Fruit fly (Drosophila melanogaster) whole organism, embryonic: Measurements from ENCODE around the gene CG12723.
A peak's percentile ranks its signal among the peaks of the same experiment; 100 is the strongest.

ENCODE experiments used
- CG10147 ChIP-seq: fragments of 200-800 bp; sonication (Bioruptor generic); optimal IDR thresholded peaks from 2 replicates; lab custom pipeline; 2019; ENCODE audit warnings: missing biosample characterization, mild to moderate bottlenecking, missing genetic modification characterization, moderate library complexity
- CG10462 ChIP-seq: fragments of 200-800 bp; sonication (Bioruptor generic); optimal IDR thresholded peaks from 2 replicates; lab custom pipeline; 2016; ENCODE audit warnings: missing biosample characterization, missing genetic modification characterization
- CG10543 ChIP-seq: fragments of 200-800 bp; sonication (Bioruptor generic); optimal IDR thresholded peaks from 3 replicates; lab custom pipeline; 2017; ENCODE audit warnings: missing biosample characterization, mild to moderate bottlenecking, missing genetic modification characterization, moderate library complexity
- CG12236 ChIP-seq: fragments of 200-800 bp; sonication (Bioruptor generic); optimal IDR thresholded peaks from 2 replicates; lab custom pipeline; 2016; ENCODE audit warnings: missing biosample characterization, missing genetic modification characterization
- CG12391 ChIP-seq: fragments of 200-800 bp; sonication (Bioruptor generic); optimal IDR thresholded peaks from 3 replicates; lab custom pipeline; 2018; ENCODE audit warnings: missing biosample characterization, mild to moderate bottlenecking, missing genetic modification characterization, moderate library complexity
- CG13624 ChIP-seq: fragments of 200-800 bp; sonication (Bioruptor generic); optimal IDR thresholded peaks from 2 replicates; lab custom pipeline; 2016; ENCODE audit warnings: missing biosample characterization, missing genetic modification characterization
- CG13894 ChIP-seq: fragments of 200-800 bp; sonication (Bioruptor generic); optimal IDR thresholded peaks from 3 replicates; lab custom pipeline; 2018; ENCODE audit warnings: missing biosample characterization, mild to moderate bottlenecking, missing genetic modification characterization, moderate library complexity
- CG14050 ChIP-seq: fragments of 200-800 bp; sonication (Bioruptor generic); IDR thresholded peaks from 3 replicates; pipeline ENCODE4 v1.3.6; 2022; ENCODE audit warnings: missing biosample characterization, missing genetic modification characterization
- CG15269 ChIP-seq: fragments of 200-800 bp; sonication (Bioruptor generic); optimal IDR thresholded peaks from 2 replicates; lab custom pipeline; 2018; ENCODE audit warnings: missing biosample characterization, mild to moderate bottlenecking, missing genetic modification characterization, moderate library complexity
- CG1603 ChIP-seq: fragments of 200-800 bp; sonication (Bioruptor generic); optimal IDR thresholded peaks from 2 replicates; lab custom pipeline; 2019; ENCODE audit warnings: missing biosample characterization, mild to moderate bottlenecking, missing genetic modification characterization, moderate library complexity
- CG18262 ChIP-seq: fragments of 200-800 bp; optimal IDR thresholded peaks from 3 replicates; lab custom pipeline; 2019; ENCODE audit warnings: missing biosample characterization, mild to moderate bottlenecking, missing genetic modification characterization, moderate library complexity
- CG2202 ChIP-seq: fragments of 200-800 bp; sonication (Bioruptor generic); optimal IDR thresholded peaks from 2 replicates; lab custom pipeline; 2018; ENCODE audit warnings: missing biosample characterization, mild to moderate bottlenecking, missing genetic modification characterization
- CG30431 ChIP-seq: fragments of 200-800 bp; sonication (Bioruptor generic); optimal IDR thresholded peaks from 2 replicates; lab custom pipeline; 2017; ENCODE audit warnings: missing biosample characterization, missing genetic modification characterization
- CG3065 ChIP-seq: fragments of 200-800 bp; sonication (Bioruptor generic); optimal IDR thresholded peaks from 2 replicates; lab custom pipeline; 2016; ENCODE audit warnings: missing biosample characterization, missing genetic modification characterization
- CG6813 ChIP-seq: fragments of 200-800 bp; sonication (Bioruptor generic); optimal IDR thresholded peaks from 2 replicates; lab custom pipeline; 2017; ENCODE audit warnings: missing biosample characterization, missing genetic modification characterization, mild to moderate bottlenecking, moderate library complexity, missing genetic modification reagents
- CG6854 ChIP-seq: fragments of 200-800 bp; sonication (Bioruptor generic); optimal IDR thresholded peaks from 3 replicates; lab custom pipeline; 2017; ENCODE audit warnings: missing biosample characterization, mild to moderate bottlenecking, missing genetic modification characterization
- CG8359 ChIP-seq: fragments of 200-800 bp; sonication (Bioruptor generic); optimal IDR thresholded peaks from 2 replicates; lab custom pipeline; 2017; ENCODE audit warnings: missing biosample characterization, mild to moderate bottlenecking, missing genetic modification characterization, borderline replicate concordance
- CG8765 ChIP-seq: fragments of 200-800 bp; sonication (Bioruptor generic); IDR thresholded peaks from 2 replicates; pipeline ENCODE4 v1.3.6; 2022; ENCODE audit warnings: missing biosample characterization, missing genetic modification characterization
- CG9727 ChIP-seq: fragments of 200-800 bp; sonication (Bioruptor generic); optimal IDR thresholded peaks from 3 replicates; lab custom pipeline; 2017; ENCODE audit warnings: missing biosample characterization, mild to moderate bottlenecking, missing genetic modification characterization
- E2f1 ChIP-seq: fragments of 200-800 bp; sonication (Bioruptor generic); IDR thresholded peaks from 2 replicates; pipeline ENCODE4 v1.3.6; 2022; ENCODE audit warnings: missing biosample characterization, missing genetic modification characterization
- Ets65A ChIP-seq: fragments of 200-800 bp; sonication (Bioruptor generic); peaks from one replicate; lab custom pipeline; 2016; ENCODE audit warnings: missing biosample characterization, missing genetic modification characterization
- Fer3 ChIP-seq: fragments of 200-800 bp; sonication (Bioruptor generic); optimal IDR thresholded peaks from 2 replicates; lab custom pipeline; 2018; ENCODE audit warnings: missing biosample characterization, mild to moderate bottlenecking, missing genetic modification characterization, moderate library complexity
- HLH54F ChIP-seq: fragments of 200-800 bp; sonication (Bioruptor generic); optimal IDR thresholded peaks from 3 replicates; lab custom pipeline; 2016; ENCODE audit warnings: missing biosample characterization, missing genetic modification characterization
- Hr39 ChIP-seq: fragments of >200 bp; optimal IDR thresholded peaks from 2 replicates; lab custom pipeline; 2017
- Hr78 ChIP-seq, 2 experiments: fragments of 200-800 bp in 1 of 2; fragments of >200 bp in 1 of 2; sonication (Bioruptor generic) in 1 of 2; optimal IDR thresholded peaks; 2 replicates each; lab custom pipeline; 2017 to 2019; ENCODE audit warnings: missing biosample characterization in 2 of 2, missing genetic modification characterization in 2 of 2, mild to moderate bottlenecking in 1 of 2, moderate library complexity in 1 of 2
- Oli ChIP-seq: fragments of 200-800 bp; sonication (Bioruptor generic); optimal IDR thresholded peaks from 2 replicates; lab custom pipeline; 2018; ENCODE audit warnings: missing biosample characterization, mild to moderate bottlenecking, missing genetic modification characterization, moderate library complexity
- Optix ChIP-seq: fragments of 200-800 bp; sonication (Bioruptor generic); IDR thresholded peaks from 3 replicates; pipeline ENCODE4 v1.3.6; 2022; ENCODE audit warnings: missing biosample characterization, missing genetic modification characterization
- Sin3A ChIP-seq: fragments of >200 bp; optimal IDR thresholded peaks from 2 replicates; lab custom pipeline; 2018
- Trl ChIP-seq, 3 experiments: fragments of >200 bp in 2 of 3; fragments of 200-800 bp in 1 of 3; sonication (Bioruptor generic) in 1 of 3; optimal IDR thresholded peaks; 2 replicates in 1 of 3; 3 replicates in 2 of 3; lab custom pipeline; 2016 to 2017; ENCODE audit warnings: missing biosample characterization in 1 of 3, missing genetic modification characterization in 1 of 3
- Usf ChIP-seq: fragments of 200-800 bp; sonication (Bioruptor generic); optimal IDR thresholded peaks from 2 replicates; lab custom pipeline; 2017; ENCODE audit warnings: missing genotype, missing biosample characterization, missing genetic modification characterization
- YL-1 ChIP-seq: fragments of 200-800 bp; sonication (Bioruptor generic); optimal IDR thresholded peaks from 3 replicates; lab custom pipeline; 2017; ENCODE audit warnings: missing biosample characterization, mild to moderate bottlenecking, missing genetic modification characterization
- amos ChIP-seq: fragments of 200-800 bp; sonication (Bioruptor generic); IDR thresholded peaks from 2 replicates; pipeline ENCODE4 v1.3.6; 2022; ENCODE audit warnings: missing biosample characterization, missing genetic modification characterization; ENCODE audit not compliant: partially characterized antibody
- crp ChIP-seq, 2 experiments: fragments of 200-800 bp; sonication (Bioruptor generic); optimal IDR thresholded peaks; 2 replicates in 1 of 2; 3 replicates in 1 of 2; lab custom pipeline; 2017; ENCODE audit warnings: missing biosample characterization in 2 of 2, missing genetic modification characterization in 2 of 2, mild to moderate bottlenecking in 1 of 2, moderate library complexity in 1 of 2
- disco-r ChIP-seq: fragments of 200-800 bp; sonication (Bioruptor generic); optimal IDR thresholded peaks from 2 replicates; lab custom pipeline; 2016; ENCODE audit warnings: missing biosample characterization, missing genetic modification characterization
- fd96Cb ChIP-seq: fragments of 200-800 bp; sonication (Bioruptor generic); optimal IDR thresholded peaks from 2 replicates; lab custom pipeline; 2018; ENCODE audit warnings: missing biosample characterization, mild to moderate bottlenecking, missing genetic modification characterization, moderate library complexity
- gro ChIP-seq: fragments of 200-800 bp; sonication (Bioruptor generic); optimal IDR thresholded peaks from 2 replicates; lab custom pipeline; 2016; ENCODE audit warnings: missing biosample characterization, missing genetic modification characterization
- jing ChIP-seq: fragments of 200-800 bp; sonication (Bioruptor generic); optimal IDR thresholded peaks from 2 replicates; lab custom pipeline; 2018; ENCODE audit warnings: missing biosample characterization, mild to moderate bottlenecking, missing genetic modification characterization
- kay ChIP-seq: fragments of 200-800 bp; sonication (Bioruptor generic); optimal IDR thresholded peaks from 2 replicates; lab custom pipeline; 2016; ENCODE audit warnings: missing biosample characterization, missing genetic modification characterization
- lmd ChIP-seq: fragments of 200-800 bp; sonication (Bioruptor generic); IDR thresholded peaks from 2 replicates; pipeline ENCODE4 v1.3.6; 2022; ENCODE audit warnings: missing biosample characterization, missing genetic modification characterization
- mirr ChIP-seq: fragments of 200-800 bp; sonication (Bioruptor generic); optimal IDR thresholded peaks from 3 replicates; lab custom pipeline; 2018; ENCODE audit warnings: missing biosample characterization, mild to moderate bottlenecking, missing genetic modification characterization
- mld ChIP-seq: fragments of 200-800 bp; sonication (Bioruptor generic); IDR thresholded peaks from 3 replicates; pipeline ENCODE4 v1.3.6; 2022; ENCODE audit warnings: missing biosample characterization, missing genetic modification characterization; ENCODE audit not compliant: partially characterized antibody
- nerfin-1 ChIP-seq: fragments of 200-800 bp; sonication (Bioruptor generic); optimal IDR thresholded peaks from 3 replicates; lab custom pipeline; 2019; ENCODE audit warnings: missing biosample characterization, mild to moderate bottlenecking, missing genetic modification characterization, moderate library complexity
- nmo ChIP-seq: fragments of 200-800 bp; sonication (Bioruptor generic); optimal IDR thresholded peaks from 2 replicates; lab custom pipeline; 2018; ENCODE audit warnings: missing biosample characterization, mild to moderate bottlenecking, missing genetic modification characterization, moderate library complexity
- otp ChIP-seq: fragments of 200-800 bp; sonication (Bioruptor generic); IDR thresholded peaks from 3 replicates; pipeline ENCODE4, ENCODE4 v1.3.6; 2022; ENCODE audit warnings: missing biosample characterization, missing genetic modification characterization
- phol ChIP-seq: fragments of 200-800 bp; sonication (Bioruptor generic); optimal IDR thresholded peaks from 3 replicates; lab custom pipeline; 2018; ENCODE audit warnings: missing biosample characterization, mild to moderate bottlenecking, missing genetic modification characterization, moderate library complexity
- salm ChIP-seq: fragments of 200-800 bp; sonication (Bioruptor generic); optimal IDR thresholded peaks from 2 replicates; lab custom pipeline; 2018; ENCODE audit warnings: missing biosample characterization, mild to moderate bottlenecking, missing genetic modification characterization
- schlank ChIP-seq: fragments of 200-800 bp; sonication (Bioruptor generic); optimal IDR thresholded peaks from 2 replicates; lab custom pipeline; 2018; ENCODE audit warnings: missing biosample characterization, mild to moderate bottlenecking, missing genetic modification characterization
- ttk ChIP-seq: fragments of 200-800 bp; sonication (Bioruptor generic); IDR thresholded peaks from 2 replicates; pipeline ENCODE4 v2.1.2; 2022; ENCODE audit warnings: missing biosample characterization, missing genetic modification characterization
- yki ChIP-seq: fragments of >200 bp; optimal IDR thresholded peaks from 3 replicates; lab custom pipeline; 2018
- zfh1 ChIP-seq: fragments of 200-800 bp; sonication (Bioruptor generic); IDR thresholded peaks from 3 replicates; pipeline ENCODE4 v1.3.6; 2022; ENCODE audit warnings: missing biosample characterization, missing genetic modification characterization

CG12723 gene

DNA sequence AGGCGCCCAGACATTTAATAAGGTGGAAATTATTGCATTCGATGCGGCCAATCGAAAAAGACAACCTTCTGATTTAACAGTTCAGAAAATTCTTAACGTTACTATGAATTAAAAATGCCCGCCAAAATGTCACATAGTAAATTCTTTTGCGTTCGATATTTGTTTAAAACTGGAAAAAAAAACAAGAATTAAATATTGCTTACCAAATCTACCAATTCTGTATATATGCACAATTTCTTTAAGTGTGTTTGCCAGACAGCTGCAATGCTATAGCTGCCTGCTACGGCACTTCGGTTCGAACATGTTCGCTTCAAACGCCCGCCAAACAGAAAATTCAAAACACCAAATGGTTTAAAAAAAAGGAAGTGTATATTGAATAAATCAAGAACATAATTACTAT lies 22.4 kb upstream of the CG12723 start (continued):
- TF ChIP-seq Optix (GFP tag; lab: Robert Waterston, UW) (0 out of 3 replicates have a peak, but pooled peaks have one; percentile 46), mirr (no peak), E2f1 (GFP tag; lab: Robert Waterston, UW) (peak; percentile 61), CG1603 (tag; lab: Kevin White, UChicago) (peak; percentile 70), jing (GFP tag; lab: Kevin White, UChicago) (no peak), salm (tag; lab: Kevin White, UChicago) (peak; percentile 4), CG18262 (peak; percentile 58), Sin3A (lab: Kevin White, UChicago) (no peak), Hr78 (GFP tag; optimal IDR thresholded peaks at IDR 0.05; lab: Kevin White, UChicago) (no peak), CG13894 (tag; lab: Kevin White, UChicago) (peak; percentile 9), phol (peak; percentile 59), CG10462 (peak; percentile 49), Fer3 (tag; lab: Kevin White, UChicago) (peak; percentile 57), kay (GFP tag; lab: Kevin White, UChicago) (peak; percentile 46), lmd (peak; percentile 59), CG6813 (GFP tag; lab: Kevin White, UChicago) (peak; percentile 19), crp (GFP tag; optimal IDR thresholded peaks at IDR 0.05; lab: Kevin White, UChicago) (peak in 1 of 2 experiments; percentile 18), CG9727 (peak; percentile 59), schlank (no peak), HLH54F (GFP tag; lab: Kevin White, UChicago) (peak; percentile 65), nmo (GFP tag; lab: Kevin White, UChicago) (peak; percentile 58), gro (GFP tag; lab: Kevin White, UChicago) (peak; percentile 74), CG6854 (no peak), Hr39 (lab: Kevin White, UChicago) (no peak), mld (GFP tag; lab: Robert Waterston, UW) (no peak), CG13624 (GFP tag; lab: Kevin White, UChicago) (peak; percentile 56), CG10147 (peak; percentile 26), amos (GFP tag; lab: Robert Waterston, UW) (no peak), CG12391 (peak; percentile 66), CG2202 (tag; lab: Kevin White, UChicago) (peak; percentile 33), Oli (peak; percentile 50), Ets65A (GFP tag; lab: Kevin White, UChicago) (peak; percentile 87), Usf (no peak), CG8359 (GFP tag; lab: Kevin White, UChicago) (peak; percentile 19), CG3065 (peak; percentile 22), CG8765 (GFP tag; lab: Robert Waterston, UW) (no peak), nerfin-1 (no peak), Trl (optimal IDR thresholded peaks at IDR 0.05; lab: Kevin White, UChicago) (no peak), Trl (GFP tag; optimal IDR thresholded peaks at IDR 0.05; lab: Kevin White, UChicago) (peak; percentile 69), YL-1 (peak; percentile 7), zfh1 (GFP tag; lab: Robert Waterston, UW) (peak; percentile 63; the same call in 1 of the 3 replicates), otp (peak; percentile 69), CG14050 (GFP tag; lab: Robert Waterston, UW) (peak; percentile 29; the same call in 1 of the 3 replicates), fd96Cb (tag; lab: Kevin White, UChicago) (peak; percentile 64), CG10543 (GFP tag; lab: Kevin White, UChicago) (no peak), yki (lab: Kevin White, UChicago) (no peak), CG30431 (GFP tag; lab: Kevin White, UChicago) (peak; percentile 16), disco-r (peak; percentile 36), ttk (peak; percentile 56), CG15269 (peak; percentile 63), CG12236 (GFP tag; lab: Kevin White, UChicago) (peak; percentile 45)
